Worm (Caenorhabditis elegans) whole organism, L4/young adult: ENCODE data around the gene rfth-1.

Source experiments
- dao-5 ChIP-seq: sonication (generic microtip); optimal IDR thresholded peaks from 2 replicates; lab custom pipeline; 2016; ENCODE audit warnings: missing genotype, missing genetic modification characterization, moderate library complexity, missing compliant biosample characterization
- him-1 ChIP-seq: sonication (generic microtip); optimal IDR thresholded peaks from 2 replicates; lab custom pipeline; 2016; ENCODE audit warnings: missing genotype, missing genetic modification reagents, missing genetic modification characterization, missing compliant biosample characterization

DNA sequence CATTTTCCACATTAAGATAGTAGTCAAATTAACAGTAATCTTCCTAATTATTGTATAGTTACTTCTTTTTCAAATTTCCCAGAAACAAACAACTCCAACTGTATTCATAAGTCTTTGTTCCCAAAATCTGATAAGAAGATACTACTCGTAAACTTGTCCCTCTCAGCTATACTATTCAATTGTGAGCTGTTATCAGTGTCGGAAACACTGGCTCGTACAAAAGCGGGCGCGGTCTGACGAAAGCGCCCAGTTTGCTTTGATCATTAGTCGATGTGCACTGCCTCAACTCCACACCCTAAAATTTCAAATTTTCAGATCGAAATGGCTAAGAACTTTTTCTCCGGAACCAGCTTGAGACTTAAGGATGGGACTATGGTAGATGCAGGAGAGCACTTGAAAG, 24.4 kb downstream of the rfth-1 start, which contains the start of gene trx-3:
- no peak for TF ChIP-seq him-1 (tag; lab: Kevin White, UChicago)
- TF ChIP-seq dao-5 (tag; lab: Kevin White, UChicago) = no peak
